Fruit fly (Drosophila melanogaster) S2 (cell line): ENCODE data around the gene tai.

Source experiments
- CG8478 ChIP-seq: fragments of >200 bp; optimal IDR thresholded peaks from 2 replicates; lab custom pipeline; 2018
- CTCF ChIP-seq, 2 experiments: fragments of >200 bp; optimal IDR thresholded peaks; 2 replicates each; lab custom pipeline; 2018

dm6 chr2L:9224364-9225019, 57.9 kb downstream of the tai start:
- TF ChIP-seq CG8478 (lab: Kevin White, UChicago) (no peak), CTCF (optimal IDR thresholded peaks at IDR 0.05; lab: Kevin White, UChicago) (no peak)
